Fruit fly (Drosophila melanogaster) whole organism, embryonic: ENCODE measurements around the gene CG45676.

ENCODE experiments used
- Adf1 ChIP-seq: fragments of 200-800 bp; sonication (Bioruptor generic); IDR thresholded peaks from 2 replicates; pipeline ENCODE4 v1.3.6; 2022; ENCODE audit warnings: missing biosample characterization, missing genetic modification characterization
- Awh ChIP-seq: fragments of 200-800 bp; sonication (Bioruptor generic); IDR thresholded peaks from 2 replicates; pipeline ENCODE4, ENCODE4 v1.3.6; 2022; ENCODE audit warnings: missing biosample characterization, missing genetic modification characterization
- CG10366 ChIP-seq: fragments of 200-800 bp; sonication (Bioruptor generic); IDR thresholded peaks from 2 replicates; pipeline ENCODE4 v1.3.6; 2022; ENCODE audit warnings: missing biosample characterization, missing genetic modification characterization
- CG11456 ChIP-seq: fragments of 200-800 bp; sonication (Bioruptor generic); IDR thresholded peaks from 3 replicates; pipeline ENCODE4 v1.3.6; 2022; ENCODE audit warnings: missing biosample characterization, missing genetic modification characterization
- CG12104 ChIP-seq: fragments of 200-800 bp; sonication (Bioruptor generic); optimal IDR thresholded peaks from 3 replicates; lab custom pipeline; 2016; ENCODE audit warnings: missing biosample characterization, missing genetic modification characterization
- CG13287 ChIP-seq: fragments of 200-800 bp; sonication (Bioruptor generic); IDR thresholded peaks from 2 replicates; pipeline ENCODE4 v1.3.6; 2022; ENCODE audit warnings: missing biosample characterization, missing genetic modification characterization; ENCODE audit not compliant: partially characterized antibody
- CG13424 ChIP-seq: fragments of 200-800 bp; sonication (Bioruptor generic); optimal IDR thresholded peaks from 2 replicates; lab custom pipeline; 2019; ENCODE audit warnings: missing biosample characterization, mild to moderate bottlenecking, missing genetic modification characterization, moderate library complexity
- CG15011 ChIP-seq: fragments of 200-800 bp; sonication (Bioruptor generic); optimal IDR thresholded peaks from 3 replicates; lab custom pipeline; 2018; ENCODE audit warnings: missing biosample characterization, mild to moderate bottlenecking, missing genetic modification characterization
- CG15269 ChIP-seq: fragments of 200-800 bp; sonication (Bioruptor generic); optimal IDR thresholded peaks from 2 replicates; lab custom pipeline; 2018; ENCODE audit warnings: missing biosample characterization, mild to moderate bottlenecking, missing genetic modification characterization, moderate library complexity
- CG16813 ChIP-seq: fragments of 200-800 bp; sonication (Bioruptor generic); IDR thresholded peaks from 3 replicates; pipeline ENCODE4 v1.3.6; 2022; ENCODE audit warnings: missing biosample characterization, missing genetic modification characterization; ENCODE audit not compliant: partially characterized antibody
- CG17912 ChIP-seq: fragments of 200-800 bp; sonication (Bioruptor generic); optimal IDR thresholded peaks from 2 replicates; lab custom pipeline; 2018; ENCODE audit warnings: missing biosample characterization, mild to moderate bottlenecking, missing genetic modification characterization
- CG18599 ChIP-seq: fragments of 200-800 bp; sonication (Bioruptor generic); optimal IDR thresholded peaks from 3 replicates; lab custom pipeline; 2017; ENCODE audit warnings: missing biosample characterization, missing genetic modification characterization, mild to moderate bottlenecking, moderate library complexity, missing genetic modification reagents
- CG2120 ChIP-seq: fragments of 200-800 bp; sonication (Bioruptor generic); optimal IDR thresholded peaks from 3 replicates; lab custom pipeline; 2016; ENCODE audit warnings: missing biosample characterization, missing genetic modification characterization
- CG30403 ChIP-seq: fragments of 200-800 bp; sonication (Bioruptor generic); optimal IDR thresholded peaks from 3 replicates; lab custom pipeline; 2016; ENCODE audit warnings: missing biosample characterization, missing genetic modification characterization
- CG31365 ChIP-seq: fragments of 200-800 bp; sonication (Bioruptor generic); optimal IDR thresholded peaks from 2 replicates; lab custom pipeline; 2018; ENCODE audit warnings: missing biosample characterization, mild to moderate bottlenecking, missing genetic modification characterization
- CG3281 ChIP-seq: fragments of 200-800 bp; sonication (Bioruptor generic); optimal IDR thresholded peaks from 3 replicates; lab custom pipeline; 2017; ENCODE audit warnings: missing biosample characterization, mild to moderate bottlenecking, missing genetic modification characterization
- CG3995 ChIP-seq: fragments of 200-800 bp; sonication (Bioruptor generic); optimal IDR thresholded peaks from 3 replicates; lab custom pipeline; 2016; ENCODE audit warnings: missing biosample characterization, missing genetic modification characterization
- CG6272 ChIP-seq: fragments of 200-800 bp; sonication (Bioruptor generic); IDR thresholded peaks from 2 replicates; pipeline ENCODE4 v1.3.6; 2022; ENCODE audit warnings: missing biosample characterization, missing genetic modification characterization
- CG6813 ChIP-seq: fragments of 200-800 bp; sonication (Bioruptor generic); optimal IDR thresholded peaks from 2 replicates; lab custom pipeline; 2017; ENCODE audit warnings: missing biosample characterization, missing genetic modification characterization, mild to moderate bottlenecking, moderate library complexity, missing genetic modification reagents
- CG7556 ChIP-seq: fragments of 200-800 bp; sonication (Bioruptor generic); optimal IDR thresholded peaks from 2 replicates; lab custom pipeline; 2017; ENCODE audit warnings: missing biosample characterization, mild to moderate bottlenecking, missing genetic modification characterization
- CG7839 ChIP-seq: fragments of 200-800 bp; sonication (Bioruptor generic); optimal IDR thresholded peaks from 3 replicates; lab custom pipeline; 2018; ENCODE audit warnings: missing biosample characterization, mild to moderate bottlenecking, missing genetic modification characterization, moderate library complexity
- CG8089 ChIP-seq: fragments of 200-800 bp; sonication (Bioruptor generic); optimal IDR thresholded peaks from 3 replicates; lab custom pipeline; 2016; ENCODE audit warnings: missing biosample characterization, missing genetic modification characterization
- CG9609 ChIP-seq: fragments of 200-800 bp; sonication (Bioruptor generic); optimal IDR thresholded peaks from 3 replicates; lab custom pipeline; 2016; ENCODE audit warnings: missing biosample characterization, missing genetic modification characterization
- Dbx ChIP-seq: fragments of 200-800 bp; sonication (Bioruptor generic); IDR thresholded peaks from 3 replicates; pipeline ENCODE4 v1.3.6; 2022; ENCODE audit warnings: missing biosample characterization, missing genetic modification characterization
- E2f1 ChIP-seq: fragments of 200-800 bp; sonication (Bioruptor generic); IDR thresholded peaks from 2 replicates; pipeline ENCODE4 v1.3.6; 2022; ENCODE audit warnings: missing biosample characterization, missing genetic modification characterization
- Ets65A ChIP-seq: fragments of 200-800 bp; sonication (Bioruptor generic); peaks from one replicate; lab custom pipeline; 2016; ENCODE audit warnings: missing biosample characterization, missing genetic modification characterization
- HmgZ ChIP-seq: fragments of 200-800 bp; sonication (Bioruptor generic); optimal IDR thresholded peaks from 2 replicates; lab custom pipeline; 2018; ENCODE audit warnings: missing biosample characterization, mild to moderate bottlenecking, missing genetic modification characterization
- Max ChIP-seq: fragments of 200-800 bp; sonication (Bioruptor generic); optimal IDR thresholded peaks from 2 replicates; lab custom pipeline; 2016; ENCODE audit warnings: missing biosample characterization, mild to moderate bottlenecking, missing genetic modification characterization
- Meics ChIP-seq: fragments of 200-800 bp; sonication (Bioruptor generic); optimal IDR thresholded peaks from 2 replicates; lab custom pipeline; 2017; ENCODE audit warnings: missing biosample characterization, mild to moderate bottlenecking, missing genetic modification characterization
- NfI ChIP-seq: fragments of 200-800 bp; sonication (Bioruptor generic); optimal IDR thresholded peaks from 3 replicates; lab custom pipeline; 2018; ENCODE audit warnings: missing biosample characterization, mild to moderate bottlenecking, missing genetic modification characterization, moderate library complexity
- Oli ChIP-seq: fragments of 200-800 bp; sonication (Bioruptor generic); optimal IDR thresholded peaks from 2 replicates; lab custom pipeline; 2018; ENCODE audit warnings: missing biosample characterization, mild to moderate bottlenecking, missing genetic modification characterization, moderate library complexity
- abd-A ChIP-seq: fragments of 200-800 bp; sonication (Bioruptor generic); optimal IDR thresholded peaks from 3 replicates; lab custom pipeline; 2019; ENCODE audit warnings: missing biosample characterization, mild to moderate bottlenecking, missing genetic modification characterization, moderate library complexity
- chinmo ChIP-seq: fragments of 200-800 bp; sonication (Bioruptor generic); IDR thresholded peaks from 4 replicates; pipeline ENCODE4 v1.3.6; 2022; ENCODE audit warnings: missing biosample characterization, missing genetic modification characterization; ENCODE audit not compliant: partially characterized antibody
- esg ChIP-seq: fragments of 200-800 bp; sonication (Bioruptor generic); conservative IDR thresholded peaks from 2 replicates; pipeline ENCODE4 v1.3.6; 2022; ENCODE audit warnings: missing biosample characterization, missing genetic modification characterization
- gsb ChIP-seq: fragments of 200-800 bp; sonication (Bioruptor generic); IDR thresholded peaks from 2 replicates; pipeline ENCODE4 v1.3.6; 2022; ENCODE audit warnings: missing biosample characterization, missing genetic modification characterization
- her ChIP-seq: fragments of 200-800 bp; sonication (Bioruptor generic); optimal IDR thresholded peaks from 2 replicates; lab custom pipeline; 2016; ENCODE audit warnings: missing biosample characterization, missing genetic modification characterization
- ind ChIP-seq: fragments of 200-800 bp; sonication (Bioruptor generic); optimal IDR thresholded peaks from 3 replicates; lab custom pipeline; 2016; ENCODE audit warnings: missing biosample characterization, missing genetic modification characterization
- lab ChIP-seq: fragments of 200-800 bp; sonication (Bioruptor generic); optimal IDR thresholded peaks from 3 replicates; lab custom pipeline; 2017; ENCODE audit warnings: missing biosample characterization, missing genetic modification characterization, mild to moderate bottlenecking, moderate library complexity, missing genetic modification reagents
- lilli ChIP-seq: fragments of 200-800 bp; sonication (Bioruptor generic); optimal IDR thresholded peaks from 3 replicates; lab custom pipeline; 2016; ENCODE audit warnings: missing biosample characterization, missing genetic modification characterization
- mam ChIP-seq: fragments of 200-800 bp; sonication (Bioruptor generic); optimal IDR thresholded peaks from 3 replicates; lab custom pipeline; 2016; ENCODE audit warnings: missing biosample characterization, missing genetic modification characterization
- pum ChIP-seq: fragments of 200-800 bp; sonication (Bioruptor generic); optimal IDR thresholded peaks from 2 replicates; lab custom pipeline; 2016; ENCODE audit warnings: missing biosample characterization, missing genetic modification characterization
- rib ChIP-seq: fragments of 200-800 bp; sonication (Bioruptor generic); IDR thresholded peaks from 2 replicates; pipeline ENCODE4 v1.3.6; 2022; ENCODE audit warnings: missing biosample characterization, missing genetic modification characterization
- sd ChIP-seq: fragments of 200-800 bp; sonication (Bioruptor generic); optimal IDR thresholded peaks from 3 replicates; lab custom pipeline; 2018; ENCODE audit warnings: missing biosample characterization, mild to moderate bottlenecking, missing genetic modification characterization, moderate library complexity
- sens-2 ChIP-seq: fragments of 200-800 bp; sonication (Bioruptor generic); IDR thresholded peaks from 2 replicates; pipeline ENCODE4 v1.3.6; 2022; ENCODE audit warnings: missing biosample characterization, missing genetic modification characterization
- sima ChIP-seq: fragments of 200-800 bp; sonication (Bioruptor generic); optimal IDR thresholded peaks from 2 replicates; lab custom pipeline; 2016; ENCODE audit warnings: missing biosample characterization, missing genetic modification characterization
- slbo ChIP-seq: fragments of 200-800 bp; sonication (Bioruptor generic); IDR thresholded peaks from 2 replicates; pipeline ENCODE4 v1.3.6; 2022; ENCODE audit warnings: missing biosample characterization, missing genetic modification characterization
- unpg ChIP-seq: fragments of 200-800 bp; sonication (Bioruptor generic); optimal IDR thresholded peaks from 3 replicates; lab custom pipeline; 2018; ENCODE audit warnings: missing biosample characterization, mild to moderate bottlenecking, missing genetic modification characterization, moderate library complexity
- yki ChIP-seq: fragments of >200 bp; optimal IDR thresholded peaks from 3 replicates; lab custom pipeline; 2018
- zfh2 ChIP-seq: fragments of 200-800 bp; sonication (Bioruptor generic); optimal IDR thresholded peaks from 2 replicates; lab custom pipeline; 2016; ENCODE audit warnings: missing biosample characterization, missing genetic modification characterization

The CG45676 gene

dm6 chr3R:11460502-11461358 lies 42.0 kb downstream of the CG45676 start, which contains the start of gene PGRP-LB (continued):
- TF ChIP-seq Meics (GFP tag; lab: Kevin White, UChicago): peak; percentile 56
- TF ChIP-seq CG6272 (GFP tag; lab: Robert Waterston, UW): no peak
- peak; percentile 7 for TF ChIP-seq ind (GFP tag; lab: Kevin White, UChicago)
- TF ChIP-seq slbo: peak; percentile 36; the same call in 1 of the 2 replicates
- TF ChIP-seq chinmo (GFP tag; lab: Robert Waterston, UW): 0 out of 4 replicates have a peak, but pooled peaks have one; percentile 66
- TF ChIP-seq CG3281 (GFP tag; lab: Kevin White, UChicago): peak; percentile 22
- TF ChIP-seq NfI (GFP tag; lab: Kevin White, UChicago): peak; percentile 7
- peak; percentile 47 for TF ChIP-seq HmgZ (tag; lab: Kevin White, UChicago)
- peak; percentile 44 for TF ChIP-seq lilli (GFP tag; lab: Kevin White, UChicago)
- no peak for TF ChIP-seq yki (lab: Kevin White, UChicago)
- TF ChIP-seq Oli (tag; lab: Kevin White, UChicago): peak; percentile 12
- TF ChIP-seq CG3995 (GFP tag; lab: Kevin White, UChicago): peak; percentile 43
- TF ChIP-seq lab (GFP tag; lab: Kevin White, UChicago): peak; percentile 32
- no peak for TF ChIP-seq unpg
- peak; percentile 29 for TF ChIP-seq CG15269
- no peak for TF ChIP-seq pum (GFP tag; lab: Kevin White, UChicago)
- TF ChIP-seq E2f1 (GFP tag; lab: Robert Waterston, UW): 0 out of 2 replicates have a peak, but pooled peaks have one; percentile 22
- TF ChIP-seq CG13287 (GFP tag; lab: Robert Waterston, UW): no peak
- TF ChIP-seq CG6813: no peak
- peak; percentile 75 for TF ChIP-seq CG2120 (GFP tag; lab: Kevin White, UChicago)
- TF ChIP-seq CG8089: no peak
- TF ChIP-seq Adf1 (GFP tag; lab: Robert Waterston, UW): peak; percentile 32; the same call in 1 of the 2 replicates
- TF ChIP-seq CG13424 (tag; lab: Kevin White, UChicago): peak; percentile 14
- peak; percentile 30 for TF ChIP-seq CG9609 (GFP tag; lab: Kevin White, UChicago)
- no peak for TF ChIP-seq Awh
- no peak for TF ChIP-seq sima (GFP tag; lab: Kevin White, UChicago)
- no peak for TF ChIP-seq CG31365 (tag; lab: Kevin White, UChicago)
- no peak for TF ChIP-seq CG12104 (GFP tag; lab: Kevin White, UChicago)
- TF ChIP-seq CG18599 (GFP tag; lab: Kevin White, UChicago): peak; percentile 51
- TF ChIP-seq CG11456 (GFP tag; lab: Robert Waterston, UW): 0 out of 3 replicates have a peak, but pooled peaks have one; percentile 51
- 0 out of 3 replicates have a peak, but pooled peaks have one; percentile 50 for TF ChIP-seq Dbx (GFP tag; lab: Robert Waterston, UW)
- peak; percentile 12 for TF ChIP-seq CG30403 (GFP tag; lab: Kevin White, UChicago)
- peak; percentile 32 for TF ChIP-seq abd-A (tag; lab: Kevin White, UChicago)
- 0 out of 2 replicates have a peak, but pooled peaks have one; percentile 10 for TF ChIP-seq CG10366 (GFP tag; lab: Robert Waterston, UW)
- no peak for TF ChIP-seq CG17912 (GFP tag; lab: Kevin White, UChicago)
- peak; percentile 21 for TF ChIP-seq zfh2 (GFP tag; lab: Kevin White, UChicago)
- TF ChIP-seq rib (GFP tag; lab: Robert Waterston, UW): peak; percentile 64; the same call in 1 of the 2 replicates
- no peak for TF ChIP-seq gsb
- peak; percentile 27 for TF ChIP-seq CG15011 (GFP tag; lab: Kevin White, UChicago)
- peak; percentile 36 for TF ChIP-seq mam (GFP tag; lab: Kevin White, UChicago)
- TF ChIP-seq esg: no peak
- no peak for TF ChIP-seq Max (GFP tag; lab: Kevin White, UChicago)
- peak; percentile 53 for TF ChIP-seq CG7839 (tag; lab: Kevin White, UChicago)
- no peak for TF ChIP-seq CG16813 (GFP tag; lab: Robert Waterston, UW)
- peak; percentile 54 for TF ChIP-seq sd (tag; lab: Kevin White, UChicago)
- TF ChIP-seq her (GFP tag; lab: Kevin White, UChicago): no peak
- peak; percentile 91 for TF ChIP-seq Ets65A (GFP tag; lab: Kevin White, UChicago)
- TF ChIP-seq sens-2 (GFP tag; lab: Robert Waterston, UW): peak; percentile 84
- peak; percentile 27 for TF ChIP-seq CG7556
